Worm (Caenorhabditis elegans) whole organism, young adult: Measurements from ENCODE around the gene R102.6.

ENCODE experiments used
- B0261.1 ChIP-seq: sonication (generic microtip); optimal IDR thresholded peaks from 2 replicates; lab custom pipeline; 2016; ENCODE audit warnings: mild to moderate bottlenecking, missing genetic modification characterization, moderate library complexity, missing compliant biosample characterization
- C17E4.6 ChIP-seq: fragments of 200-800 bp; sonication (Bioruptor generic); IDR thresholded peaks from 2 replicates; pipeline ENCODE4 v1.3.6; 2022; ENCODE audit warnings: missing genetic modification reagents, missing genetic modification characterization, missing compliant biosample characterization
- D2030.7 ChIP-seq: fragments of 200-800 bp; sonication (Bioruptor generic); IDR thresholded peaks from 2 replicates; pipeline ENCODE4 v1.3.6; 2022; ENCODE audit warnings: missing genetic modification reagents, missing genetic modification characterization, missing compliant biosample characterization
- F33H1.4 ChIP-seq: fragments of 200-800 bp; sonication (Bioruptor generic); IDR thresholded peaks from 2 replicates; pipeline ENCODE4 v1.3.6; 2022; ENCODE audit warnings: missing genetic modification reagents, missing genetic modification characterization, missing compliant biosample characterization
- F37B4.10 ChIP-seq: fragments of 200-800 bp; sonication (Bioruptor generic); IDR thresholded peaks from 2 replicates; pipeline ENCODE4 v1.3.6; 2022; ENCODE audit warnings: missing genetic modification characterization, missing compliant biosample characterization
- F39B2.1 ChIP-seq: fragments of 200-800 bp; sonication (Bioruptor generic); IDR thresholded peaks from 2 replicates; pipeline ENCODE4 v1.3.6; 2022; ENCODE audit warnings: missing genetic modification reagents, missing genetic modification characterization, missing compliant biosample characterization
- F57A8.1 ChIP-seq: fragments of 200-800 bp; sonication (Bioruptor generic); optimal IDR thresholded peaks from 2 replicates; lab custom pipeline; 2018; ENCODE audit warnings: mild to moderate bottlenecking, missing genetic modification characterization, moderate library complexity, missing compliant biosample characterization
- Y53G8AR.9 ChIP-seq: fragments of 200-800 bp; sonication (Bioruptor generic); conservative IDR thresholded peaks from 2 replicates; pipeline ENCODE4 v1.3.6; 2022; ENCODE audit warnings: missing genetic modification reagents, missing genetic modification characterization, missing compliant biosample characterization
- Y56A3A.18 ChIP-seq: fragments of 200-800 bp; sonication (Bioruptor generic); IDR thresholded peaks from 2 replicates; pipeline ENCODE4 v1.3.6; 2022; ENCODE audit warnings: missing genetic modification reagents, missing genetic modification characterization, missing compliant biosample characterization
- Y79H2A.3 ChIP-seq: fragments of 200-800 bp; sonication (Bioruptor generic); conservative IDR thresholded peaks from 2 replicates; pipeline ENCODE4 v1.3.6; 2022; ENCODE audit warnings: missing genetic modification reagents, missing genetic modification characterization, missing compliant biosample characterization
- Y95B8A.8 ChIP-seq: fragments of 200-800 bp; sonication (Bioruptor generic); IDR thresholded peaks from 2 replicates; pipeline ENCODE4 v1.3.6; 2022; ENCODE audit warnings: missing genetic modification reagents, missing genetic modification characterization, missing compliant biosample characterization
- aptf-3 ChIP-seq: fragments of 200-800 bp; sonication (Bioruptor generic); IDR thresholded peaks from 2 replicates; pipeline ENCODE4 v1.3.6; 2022; ENCODE audit warnings: missing genetic modification characterization, missing compliant biosample characterization
- attf-3 ChIP-seq: fragments of 200-800 bp; sonication (Bioruptor generic); conservative IDR thresholded peaks from 2 replicates; pipeline ENCODE4 v1.3.6; 2022; ENCODE audit warnings: missing genetic modification reagents, missing genetic modification characterization, missing compliant biosample characterization
- attf-6 ChIP-seq: fragments of 200-800 bp; sonication (Bioruptor generic); IDR thresholded peaks from 2 replicates; pipeline ENCODE4 v1.3.6; 2022; ENCODE audit warnings: missing genetic modification reagents, missing genetic modification characterization, missing compliant biosample characterization
- cebp-2 ChIP-seq: fragments of 200-800 bp; sonication (Bioruptor generic); IDR thresholded peaks from 2 replicates; pipeline ENCODE4 v1.3.6; 2022; ENCODE audit warnings: missing genetic modification characterization, missing compliant biosample characterization
- ceh-100 ChIP-seq: fragments of 200-800 bp; sonication (Bioruptor generic); IDR thresholded peaks from 2 replicates; pipeline ENCODE4 v1.3.6; 2022; ENCODE audit warnings: missing genetic modification reagents, missing genetic modification characterization, missing compliant biosample characterization
- ceh-27 ChIP-seq: fragments of 200-800 bp; sonication (Bioruptor generic); optimal IDR thresholded peaks from 2 replicates; lab custom pipeline; 2018; ENCODE audit warnings: mild to moderate bottlenecking, missing genetic modification characterization, moderate library complexity, missing compliant biosample characterization
- ceh-40 ChIP-seq: fragments of 200-800 bp; sonication (Bioruptor generic); IDR thresholded peaks from 2 replicates; pipeline ENCODE4 v1.3.6; 2022; ENCODE audit warnings: missing genetic modification characterization, missing compliant biosample characterization
- ceh-58 ChIP-seq: fragments of 200-800 bp; sonication (Bioruptor generic); IDR thresholded peaks from 2 replicates; pipeline ENCODE4 v1.3.6; 2022; ENCODE audit warnings: missing genetic modification characterization, missing compliant biosample characterization
- dox-1 ChIP-seq: fragments of 200-800 bp; sonication (Bioruptor generic); IDR thresholded peaks from 2 replicates; pipeline ENCODE4 v1.3.6; 2022; ENCODE audit warnings: missing genetic modification reagents, missing genetic modification characterization, missing compliant biosample characterization
- egl-18 ChIP-seq: fragments of 200-800 bp; sonication (Bioruptor generic); IDR thresholded peaks from 2 replicates; pipeline ENCODE4 v1.3.6; 2022; ENCODE audit warnings: missing genetic modification reagents, missing genetic modification characterization, missing compliant biosample characterization
- ekl-4 ChIP-seq: fragments of 200-800 bp; sonication (Bioruptor generic); IDR thresholded peaks from 2 replicates; pipeline ENCODE4 v1.3.6; 2022; ENCODE audit warnings: missing genetic modification reagents, missing genetic modification characterization, missing compliant biosample characterization
- gei-17 ChIP-seq: fragments of 200-800 bp; sonication (Bioruptor generic); optimal IDR thresholded peaks from 2 replicates; lab custom pipeline; 2018; ENCODE audit warnings: mild to moderate bottlenecking, missing genetic modification characterization, missing compliant biosample characterization
- hmg-1.2 ChIP-seq: fragments of 200-800 bp; sonication (Bioruptor generic); IDR thresholded peaks from 2 replicates; pipeline ENCODE4 v1.3.6; 2022; ENCODE audit warnings: missing genetic modification reagents, missing genetic modification characterization, missing compliant biosample characterization
- lin-26 ChIP-seq: fragments of 200-800 bp; sonication (Bioruptor generic); IDR thresholded peaks from 2 replicates; pipeline ENCODE4 v1.3.6; 2022; ENCODE audit warnings: missing genetic modification reagents, missing genetic modification characterization, missing compliant biosample characterization
- madf-3 ChIP-seq: fragments of 200-800 bp; sonication (Bioruptor generic); IDR thresholded peaks from 2 replicates; pipeline ENCODE4 v1.3.6; 2022; ENCODE audit warnings: missing genetic modification reagents, missing genetic modification characterization, missing compliant biosample characterization
- madf-6 ChIP-seq: fragments of 200-800 bp; sonication (Bioruptor generic); IDR thresholded peaks from 2 replicates; pipeline ENCODE4 v1.3.6; 2022; ENCODE audit warnings: missing genetic modification reagents, missing genetic modification characterization, missing compliant biosample characterization
- madf-8 ChIP-seq: fragments of 200-800 bp; sonication (Bioruptor generic); conservative IDR thresholded peaks from 2 replicates; pipeline ENCODE4 v1.3.6; 2022; ENCODE audit warnings: missing genetic modification reagents, missing genetic modification characterization, missing compliant biosample characterization
- mcd-1 ChIP-seq: fragments of 200-800 bp; sonication (Bioruptor generic); IDR thresholded peaks from 2 replicates; pipeline ENCODE4 v1.3.6; 2022; ENCODE audit warnings: missing genetic modification reagents, missing genetic modification characterization, missing compliant biosample characterization
- nfya-1 ChIP-seq: sonication (generic microtip); optimal IDR thresholded peaks from 2 replicates; lab custom pipeline; 2017; ENCODE audit warnings: antibody characterized with exemption, missing compliant biosample characterization, missing genetic modification characterization, borderline replicate concordance; ENCODE audit not compliant: insufficient read depth
- nfyb-1 ChIP-seq: fragments of 200-800 bp; sonication (Bioruptor generic); IDR thresholded peaks from 2 replicates; pipeline ENCODE4 v1.3.6; 2022; ENCODE audit warnings: missing genetic modification reagents, missing genetic modification characterization, missing compliant biosample characterization
- nhr-120 ChIP-seq: fragments of 200-800 bp; sonication (Bioruptor generic); IDR thresholded peaks from 2 replicates; pipeline ENCODE4 v1.3.6; 2022; ENCODE audit warnings: missing genetic modification characterization, missing compliant biosample characterization
- nhr-80 ChIP-seq: sonication (generic microtip); optimal IDR thresholded peaks from 2 replicates; lab custom pipeline; 2016; ENCODE audit warnings: missing genetic modification characterization, missing compliant biosample characterization
- pbrm-1 ChIP-seq: fragments of 200-800 bp; sonication (Bioruptor generic); IDR thresholded peaks from 2 replicates; pipeline ENCODE4 v1.3.6; 2022; ENCODE audit warnings: missing genetic modification reagents, missing genetic modification characterization, missing compliant biosample characterization
- sea-2 ChIP-seq: fragments of 200-800 bp; sonication (Bioruptor generic); IDR thresholded peaks from 2 replicates; pipeline ENCODE4 v1.3.6; 2022; ENCODE audit warnings: missing genetic modification characterization, missing compliant biosample characterization
- somi-1 ChIP-seq: fragments of 200-800 bp; sonication (Bioruptor generic); optimal IDR thresholded peaks from 2 replicates; lab custom pipeline; 2018; ENCODE audit warnings: mild to moderate bottlenecking, missing genetic modification characterization, missing compliant biosample characterization
- unc-130 ChIP-seq: sonication (generic microtip); optimal IDR thresholded peaks from 2 replicates; lab custom pipeline; 2016; ENCODE audit warnings: missing genetic modification reagents, missing genetic modification characterization, missing compliant biosample characterization
- ztf-25 ChIP-seq: fragments of 200-800 bp; sonication (Bioruptor generic); IDR thresholded peaks from 2 replicates; pipeline ENCODE4 v1.3.6; 2022; ENCODE audit warnings: missing genetic modification reagents, missing genetic modification characterization, missing compliant biosample characterization
- ztf-28 ChIP-seq: fragments of 200-800 bp; sonication (Bioruptor generic); IDR thresholded peaks from 2 replicates; pipeline ENCODE4 v1.3.6; 2022; ENCODE audit warnings: missing genetic modification reagents, missing genetic modification characterization, missing compliant biosample characterization

The R102.6 gene

ce11 chrIV:10666523-10666922 lies 39.5 kb downstream of the R102.6 start, which contains the start of gene epi-1:
Gene epi-1 (plus strand): TSS chrIV:10666823.
- TF ChIP-seq ztf-28 (GFP tag; lab: Robert Waterston, UW) (0 out of 2 replicates have a peak, but pooled peaks have one; percentile 12), attf-6 (GFP tag; lab: Robert Waterston, UW) (no peak)

DNA sequence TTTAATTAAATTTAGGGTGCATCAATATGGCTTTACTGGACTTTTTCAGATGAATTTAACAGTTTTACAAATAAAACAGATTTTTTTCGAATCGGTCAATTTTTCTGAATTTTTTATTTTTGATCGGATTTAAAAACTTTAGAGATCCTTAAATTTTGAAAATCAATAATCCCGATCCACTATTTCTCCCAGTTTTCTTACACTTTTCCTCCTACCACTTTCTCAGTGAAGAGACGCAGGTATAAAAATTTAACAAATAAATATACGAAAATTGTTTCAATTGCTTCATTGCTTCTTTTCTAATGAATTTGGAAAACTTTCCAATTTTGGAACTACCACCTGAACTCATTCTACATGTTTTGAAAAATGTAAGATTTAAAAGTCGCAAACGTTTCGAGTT lies 41.9 kb downstream of the R102.6 start, which contains the start of gene K08C7.7:
K08C7.7 (plus strand) TSS at position 301 of the 400 bp plus-strand sequence.
- TF ChIP-seq Y53G8AR.9 (GFP tag; lab: Robert Waterston, UW), result no peak
- TF ChIP-seq lin-26 (GFP tag; lab: Robert Waterston, UW), result no peak

- TF ChIP-seq nhr-80 (peak; percentile 14), unc-130 (GFP tag; lab: Kevin White, UChicago) (no peak)
Observed at ce11 chrIV:10661760-10662159, 44.2 kb downstream of the R102.6 start, which contains the start of gene fmo-1. Gene fmo-1 (plus strand): TSS chrIV:10661857.

ce11 chrIV:10661072-10661471 lies 44.9 kb downstream of the R102.6 start:
- TF ChIP-seq F57A8.1 (no peak), ceh-40 (GFP tag; lab: Robert Waterston, UW) (no peak), nfya-1 (tag; lab: Kevin White, UChicago) (no peak), somi-1 (GFP tag; lab: Kevin White, UChicago) (no peak), ceh-27 (GFP tag; lab: Kevin White, UChicago) (no peak), gei-17 (GFP tag; lab: Kevin White, UChicago) (no peak)

DNA sequence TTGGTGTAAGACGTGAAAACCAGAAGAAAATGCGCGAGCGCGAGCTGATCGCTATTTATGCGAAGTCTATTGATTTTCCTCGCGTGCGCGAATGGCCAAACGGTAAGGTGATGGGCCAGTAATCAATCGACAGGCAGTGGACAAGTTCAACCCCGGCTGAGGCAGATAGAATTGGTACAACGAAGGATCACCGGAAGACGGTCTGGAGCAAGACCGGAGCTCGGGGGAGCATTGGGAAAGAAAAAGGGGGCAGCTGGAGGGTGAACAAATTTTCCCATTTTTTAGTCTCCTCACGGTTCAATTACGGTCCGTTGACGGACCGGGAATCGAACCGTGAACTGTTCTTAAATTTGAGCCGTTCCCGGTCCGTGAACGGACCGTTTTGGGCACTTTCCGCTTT lies 47.6 kb downstream of the R102.6 start:
- peak; percentile 85 for TF ChIP-seq aptf-3 (GFP tag; lab: Robert Waterston, UW)
- TF ChIP-seq mcd-1, result peak; percentile 64; the same call in 1 of the 2 replicates
- TF ChIP-seq dox-1, result peak; percentile 82
- TF ChIP-seq sea-2 (GFP tag; lab: Robert Waterston, UW), result peak; percentile 83; the same call in 1 of the 2 replicates
- peak; percentile 76; the same call in 1 of the 2 replicates for TF ChIP-seq cebp-2 (GFP tag; lab: Robert Waterston, UW)
- TF ChIP-seq Y79H2A.3, result 0 out of 2 replicates have a peak, but pooled peaks have one; percentile 49
- TF ChIP-seq madf-6, result peak; percentile 79
- TF ChIP-seq attf-3, result peak; percentile 37; the same call in 1 of the 2 replicates
- TF ChIP-seq Y56A3A.18 (GFP tag; lab: Robert Waterston, UW), result peak; percentile 90
- TF ChIP-seq ekl-4, result peak; percentile 70
- peak; percentile 78; the same call in 1 of the 2 replicates for TF ChIP-seq ztf-25 (GFP tag; lab: Robert Waterston, UW)
- TF ChIP-seq F33H1.4 (GFP tag; lab: Robert Waterston, UW), result peak; percentile 37; the same call in 1 of the 2 replicates
- peak; percentile 82 for TF ChIP-seq F39B2.1 (GFP tag; lab: Robert Waterston, UW)
- 0 out of 2 replicates have a peak, but pooled peaks have one; percentile 28 for TF ChIP-seq F37B4.10 (GFP tag; lab: Robert Waterston, UW)
- TF ChIP-seq C17E4.6 (GFP tag; lab: Robert Waterston, UW), result 0 out of 2 replicates have a peak, but pooled peaks have one; percentile 30
- 0 out of 2 replicates have a peak, but pooled peaks have one; percentile 6 for TF ChIP-seq madf-8
- peak; percentile 63 for TF ChIP-seq Y53G8AR.9 (GFP tag; lab: Robert Waterston, UW)
- peak; percentile 52 for TF ChIP-seq hmg-1.2 (GFP tag; lab: Robert Waterston, UW)
- peak; percentile 86 for TF ChIP-seq madf-3
- TF ChIP-seq ceh-58 (GFP tag; lab: Robert Waterston, UW), result peak; percentile 92; the same call in 1 of the 2 replicates
- TF ChIP-seq nfyb-1, result peak; percentile 72
- peak; percentile 78 for TF ChIP-seq egl-18 (GFP tag; lab: Robert Waterston, UW)
- peak; percentile 98 for TF ChIP-seq lin-26 (GFP tag; lab: Robert Waterston, UW)
- TF ChIP-seq ceh-100, result peak; percentile 41; the same call in 1 of the 2 replicates
- peak; percentile 80 for TF ChIP-seq attf-6 (GFP tag; lab: Robert Waterston, UW)
- TF ChIP-seq pbrm-1, result peak; percentile 60; the same call in 1 of the 2 replicates
- TF ChIP-seq B0261.1, result peak; percentile 17
- TF ChIP-seq D2030.7 (GFP tag; lab: Robert Waterston, UW), result peak; percentile 82
- peak; percentile 81 for TF ChIP-seq ceh-40 (GFP tag; lab: Robert Waterston, UW)
- TF ChIP-seq nhr-120 (GFP tag; lab: Robert Waterston, UW), result peak; percentile 85; the same call in 1 of the 2 replicates
- TF ChIP-seq Y95B8A.8 (GFP tag; lab: Robert Waterston, UW), result 0 out of 2 replicates have a peak, but pooled peaks have one; percentile 28
